Worm (Caenorhabditis elegans): Measurements from ENCODE around the gene C06A8.6.

- TF ChIP-seq unc-3 (GFP tag; conservative IDR thresholded peaks at IDR 0.05) (no peak), unc-3 (tag; optimal IDR thresholded peaks at IDR 0.05) (no peak), fkh-10 (GFP tag; optimal IDR thresholded peaks at IDR 0.05) (no peak), T23F11.4 (GFP tag; optimal IDR thresholded peaks at IDR 0.05) (no peak), hlh-13 (GFP tag; optimal IDR thresholded peaks at IDR 0.05) (no peak)
These were observed 40.9 kb downstream of the C06A8.6 start for ce11 chrII:7813237-7813636.

Data from whole organism, late embryonic.